Fruit fly (Drosophila melanogaster) whole organism, embryonic: ENCODE measurements around the gene Kap3.
A peak's percentile ranks its signal among the peaks of the same experiment; 100 is the strongest.

ENCODE experiments used
- Atf6 ChIP-seq: fragments of 200-800 bp; sonication (Bioruptor generic); IDR thresholded peaks from 2 replicates; pipeline ENCODE4 v1.3.6; 2022; ENCODE audit warnings: missing biosample characterization, missing genetic modification characterization
- Bgb ChIP-seq: fragments of 200-800 bp; sonication (Bioruptor generic); IDR thresholded peaks from 2 replicates; pipeline ENCODE4 v1.3.6; 2022; ENCODE audit warnings: missing biosample characterization, missing genetic modification characterization; ENCODE audit not compliant: partially characterized antibody
- CG10979 ChIP-seq: fragments of 200-800 bp; sonication (Bioruptor generic); optimal IDR thresholded peaks from 2 replicates; lab custom pipeline; 2018; ENCODE audit warnings: missing biosample characterization, mild to moderate bottlenecking, missing genetic modification characterization, moderate library complexity
- CG11093 ChIP-seq: fragments of 200-800 bp; sonication (Bioruptor generic); IDR thresholded peaks from 3 replicates; pipeline ENCODE4 v1.3.6; 2022; ENCODE audit warnings: missing biosample characterization, missing genetic modification characterization
- CG11723 ChIP-seq: fragments of 200-800 bp; sonication (Bioruptor generic); optimal IDR thresholded peaks from 2 replicates; lab custom pipeline; 2017; ENCODE audit warnings: missing biosample characterization, mild to moderate bottlenecking, missing genetic modification characterization
- CG14710 ChIP-seq: fragments of 200-800 bp; sonication (Bioruptor generic); optimal IDR thresholded peaks from 3 replicates; lab custom pipeline; 2019; ENCODE audit warnings: missing biosample characterization, mild to moderate bottlenecking, missing genetic modification characterization, moderate library complexity
- CG15011 ChIP-seq: fragments of 200-800 bp; sonication (Bioruptor generic); optimal IDR thresholded peaks from 3 replicates; lab custom pipeline; 2018; ENCODE audit warnings: missing biosample characterization, mild to moderate bottlenecking, missing genetic modification characterization
- CG16779 ChIP-seq: fragments of 200-800 bp; sonication (Bioruptor generic); IDR thresholded peaks from 2 replicates; pipeline ENCODE4 v1.3.6; 2022; ENCODE audit warnings: missing biosample characterization, missing genetic modification characterization
- CG1832 ChIP-seq: fragments of 200-800 bp; sonication (Bioruptor generic); optimal IDR thresholded peaks from 2 replicates; lab custom pipeline; 2017; ENCODE audit warnings: missing biosample characterization, mild to moderate bottlenecking, missing genetic modification characterization, inconsistent platforms
- CG30020 ChIP-seq: fragments of 200-800 bp; optimal IDR thresholded peaks from 2 replicates; lab custom pipeline; 2019; ENCODE audit warnings: missing biosample characterization, mild to moderate bottlenecking, missing genetic modification characterization, moderate library complexity
- CG3163 ChIP-seq: fragments of 200-800 bp; sonication (Bioruptor generic); optimal IDR thresholded peaks from 3 replicates; lab custom pipeline; 2016; ENCODE audit warnings: missing biosample characterization, missing genetic modification characterization
- CG43689 ChIP-seq: fragments of 200-800 bp; sonication (Bioruptor generic); IDR thresholded peaks from 2 replicates; pipeline ENCODE4 v1.3.6; 2022; ENCODE audit warnings: missing biosample characterization, missing genetic modification characterization
- CG5953 ChIP-seq: fragments of 200-800 bp; sonication (Bioruptor generic); IDR thresholded peaks from 2 replicates; pipeline ENCODE4 v1.3.6; 2022; ENCODE audit warnings: missing biosample characterization, missing genetic modification characterization
- CG6813 ChIP-seq: fragments of 200-800 bp; sonication (Bioruptor generic); optimal IDR thresholded peaks from 2 replicates; lab custom pipeline; 2017; ENCODE audit warnings: missing biosample characterization, missing genetic modification characterization, mild to moderate bottlenecking, moderate library complexity, missing genetic modification reagents
- CG7786 ChIP-seq: fragments of 200-800 bp; sonication (Bioruptor generic); optimal IDR thresholded peaks from 2 replicates; lab custom pipeline; 2016; ENCODE audit warnings: missing biosample characterization, missing genetic modification characterization
- CG8765 ChIP-seq: fragments of 200-800 bp; sonication (Bioruptor generic); IDR thresholded peaks from 2 replicates; pipeline ENCODE4 v1.3.6; 2022; ENCODE audit warnings: missing biosample characterization, missing genetic modification characterization
- CG9797 ChIP-seq: fragments of 200-800 bp; sonication (Bioruptor generic); optimal IDR thresholded peaks from 3 replicates; lab custom pipeline; 2018; ENCODE audit warnings: missing biosample characterization, mild to moderate bottlenecking, missing genetic modification characterization
- CoRest ChIP-seq: fragments of 200-800 bp; sonication (Bioruptor generic); optimal IDR thresholded peaks from 3 replicates; lab custom pipeline; 2018; ENCODE audit warnings: missing biosample characterization, mild to moderate bottlenecking, missing genetic modification characterization, moderate library complexity
- D19A ChIP-seq: fragments of 200-800 bp; optimal IDR thresholded peaks from 3 replicates; lab custom pipeline; 2019; ENCODE audit warnings: missing biosample characterization, mild to moderate bottlenecking, missing genetic modification characterization, moderate library complexity
- Drgx ChIP-seq: fragments of 200-800 bp; sonication (Bioruptor generic); IDR thresholded peaks from 2 replicates; pipeline ENCODE4 v1.3.6; 2022; ENCODE audit warnings: missing biosample characterization, missing genetic modification characterization
- Elba2 ChIP-seq: fragments of 200-800 bp; sonication (Bioruptor generic); optimal IDR thresholded peaks from 3 replicates; lab custom pipeline; 2016; ENCODE audit warnings: missing biosample characterization, missing genetic modification characterization
- GATAe ChIP-seq: fragments of 200-800 bp; sonication (Bioruptor generic); conservative IDR thresholded peaks from 2 replicates; pipeline ENCODE4 v1.3.6; 2022; ENCODE audit warnings: missing biosample characterization, missing genetic modification characterization
- HmgD ChIP-seq: fragments of 200-800 bp; sonication (Bioruptor generic); optimal IDR thresholded peaks from 3 replicates; lab custom pipeline; 2016; ENCODE audit warnings: missing biosample characterization, missing genetic modification characterization
- Jarid2 ChIP-seq: fragments of 200-800 bp; sonication (Bioruptor generic); optimal IDR thresholded peaks from 3 replicates; lab custom pipeline; 2017; ENCODE audit warnings: mild to moderate bottlenecking, missing biosample characterization, missing genetic modification reagents, missing genetic modification characterization
- Sox100B ChIP-seq: fragments of 200-800 bp; sonication (Bioruptor generic); optimal IDR thresholded peaks from 3 replicates; lab custom pipeline; 2018; ENCODE audit warnings: missing biosample characterization, mild to moderate bottlenecking, missing genetic modification characterization
- TFAM ChIP-seq: fragments of 200-800 bp; sonication (Bioruptor generic); optimal IDR thresholded peaks from 2 replicates; lab custom pipeline; 2017; ENCODE audit warnings: missing biosample characterization, missing genetic modification characterization, inconsistent platforms
- abd-A ChIP-seq: fragments of 200-800 bp; sonication (Bioruptor generic); optimal IDR thresholded peaks from 3 replicates; lab custom pipeline; 2019; ENCODE audit warnings: missing biosample characterization, mild to moderate bottlenecking, missing genetic modification characterization, moderate library complexity
- bigmax ChIP-seq: fragments of 200-800 bp; sonication (Bioruptor generic); optimal IDR thresholded peaks from 2 replicates; lab custom pipeline; 2018; ENCODE audit warnings: missing biosample characterization, mild to moderate bottlenecking, missing genetic modification characterization
- caup ChIP-seq: fragments of 200-800 bp; sonication (Bioruptor generic); optimal IDR thresholded peaks from 3 replicates; lab custom pipeline; 2017; ENCODE audit warnings: missing biosample characterization, mild to moderate bottlenecking, missing genetic modification characterization, moderate library complexity; ENCODE audit not compliant: severe bottlenecking
- chinmo ChIP-seq: fragments of 200-800 bp; sonication (Bioruptor generic); IDR thresholded peaks from 4 replicates; pipeline ENCODE4 v1.3.6; 2022; ENCODE audit warnings: missing biosample characterization, missing genetic modification characterization; ENCODE audit not compliant: partially characterized antibody
- ci ChIP-seq: fragments of 200-800 bp; sonication (Bioruptor generic); IDR thresholded peaks from 3 replicates; pipeline ENCODE4 v1.3.6; 2022; ENCODE audit warnings: missing biosample characterization, missing genetic modification characterization
- esg ChIP-seq: fragments of 200-800 bp; sonication (Bioruptor generic); conservative IDR thresholded peaks from 2 replicates; pipeline ENCODE4 v1.3.6; 2022; ENCODE audit warnings: missing biosample characterization, missing genetic modification characterization
- gfzf ChIP-seq: fragments of 200-800 bp; sonication (Bioruptor generic); optimal IDR thresholded peaks from 2 replicates; lab custom pipeline; 2016; ENCODE audit warnings: missing biosample characterization, mild to moderate bottlenecking, missing genetic modification characterization, moderate library complexity
- grau ChIP-seq: fragments of 200-800 bp; optimal IDR thresholded peaks from 3 replicates; lab custom pipeline; 2019; ENCODE audit warnings: missing biosample characterization, mild to moderate bottlenecking, missing genetic modification characterization, moderate library complexity
- hb ChIP-seq: fragments of 200-800 bp; sonication (Bioruptor generic); IDR thresholded peaks from 3 replicates; pipeline ENCODE4 v1.3.6; 2022; ENCODE audit warnings: missing biosample characterization, missing genetic modification characterization; ENCODE audit not compliant: partially characterized antibody
- kni ChIP-seq: fragments of 200-800 bp; sonication (Bioruptor generic); optimal IDR thresholded peaks from 3 replicates; lab custom pipeline; 2017; ENCODE audit warnings: mild to moderate bottlenecking, missing biosample characterization, missing genetic modification reagents, missing genetic modification characterization
- knrl ChIP-seq: fragments of 200-800 bp; sonication (Bioruptor generic); IDR thresholded peaks from 3 replicates; pipeline ENCODE4 v1.3.6; 2022; ENCODE audit warnings: missing biosample characterization, missing genetic modification characterization; ENCODE audit not compliant: partially characterized antibody
- lilli ChIP-seq: fragments of 200-800 bp; sonication (Bioruptor generic); optimal IDR thresholded peaks from 3 replicates; lab custom pipeline; 2016; ENCODE audit warnings: missing biosample characterization, missing genetic modification characterization
- nmo ChIP-seq: fragments of 200-800 bp; sonication (Bioruptor generic); optimal IDR thresholded peaks from 2 replicates; lab custom pipeline; 2018; ENCODE audit warnings: missing biosample characterization, mild to moderate bottlenecking, missing genetic modification characterization, moderate library complexity
- org-1 ChIP-seq: fragments of 200-800 bp; sonication (Bioruptor generic); optimal IDR thresholded peaks from 2 replicates; lab custom pipeline; 2017; ENCODE audit warnings: missing biosample characterization, missing genetic modification characterization
- ranshi ChIP-seq: fragments of 200-800 bp; sonication (Bioruptor generic); IDR thresholded peaks from 2 replicates; pipeline ENCODE4 v1.3.6; 2022; ENCODE audit warnings: missing biosample characterization, missing genetic modification characterization
- ro ChIP-seq: fragments of 200-800 bp; sonication (Bioruptor generic); IDR thresholded peaks from 2 replicates; pipeline ENCODE4 v1.3.6; 2022; ENCODE audit warnings: missing biosample characterization, missing genetic modification characterization
- schlank ChIP-seq: fragments of 200-800 bp; sonication (Bioruptor generic); optimal IDR thresholded peaks from 2 replicates; lab custom pipeline; 2018; ENCODE audit warnings: missing biosample characterization, mild to moderate bottlenecking, missing genetic modification characterization
- sens-2 ChIP-seq: fragments of 200-800 bp; sonication (Bioruptor generic); IDR thresholded peaks from 2 replicates; pipeline ENCODE4 v1.3.6; 2022; ENCODE audit warnings: missing biosample characterization, missing genetic modification characterization
- sima ChIP-seq: fragments of 200-800 bp; sonication (Bioruptor generic); optimal IDR thresholded peaks from 2 replicates; lab custom pipeline; 2016; ENCODE audit warnings: missing biosample characterization, missing genetic modification characterization
- sr ChIP-seq: fragments of 200-800 bp; sonication (Bioruptor generic); IDR thresholded peaks from 3 replicates; pipeline ENCODE4 v1.3.6; 2022; ENCODE audit warnings: missing biosample characterization, missing genetic modification characterization
- tio ChIP-seq: fragments of 200-800 bp; sonication (Bioruptor generic); optimal IDR thresholded peaks from 2 replicates; lab custom pipeline; 2017; ENCODE audit warnings: missing biosample characterization, missing genetic modification characterization, inconsistent platforms
- tll ChIP-seq, 2 experiments: fragments of 200-800 bp in 1 of 2; fragments of >200 bp in 1 of 2; sonication (Bioruptor generic) in 1 of 2; optimal IDR thresholded peaks; 2 replicates each; lab custom pipeline; 2017 to 2019; ENCODE audit warnings: missing biosample characterization in 2 of 2, missing genetic modification characterization in 2 of 2, mild to moderate bottlenecking in 1 of 2, moderate library complexity in 1 of 2
- toy ChIP-seq: fragments of 200-800 bp; sonication (Bioruptor generic); IDR thresholded peaks from 2 replicates; pipeline ENCODE4 v1.3.6; 2022; ENCODE audit warnings: missing biosample characterization, missing genetic modification characterization
- tx ChIP-seq: fragments of 200-800 bp; sonication (Bioruptor generic); optimal IDR thresholded peaks from 2 replicates; lab custom pipeline; 2016; ENCODE audit warnings: missing biosample characterization, missing genetic modification characterization

Gene Kap3

DNA sequence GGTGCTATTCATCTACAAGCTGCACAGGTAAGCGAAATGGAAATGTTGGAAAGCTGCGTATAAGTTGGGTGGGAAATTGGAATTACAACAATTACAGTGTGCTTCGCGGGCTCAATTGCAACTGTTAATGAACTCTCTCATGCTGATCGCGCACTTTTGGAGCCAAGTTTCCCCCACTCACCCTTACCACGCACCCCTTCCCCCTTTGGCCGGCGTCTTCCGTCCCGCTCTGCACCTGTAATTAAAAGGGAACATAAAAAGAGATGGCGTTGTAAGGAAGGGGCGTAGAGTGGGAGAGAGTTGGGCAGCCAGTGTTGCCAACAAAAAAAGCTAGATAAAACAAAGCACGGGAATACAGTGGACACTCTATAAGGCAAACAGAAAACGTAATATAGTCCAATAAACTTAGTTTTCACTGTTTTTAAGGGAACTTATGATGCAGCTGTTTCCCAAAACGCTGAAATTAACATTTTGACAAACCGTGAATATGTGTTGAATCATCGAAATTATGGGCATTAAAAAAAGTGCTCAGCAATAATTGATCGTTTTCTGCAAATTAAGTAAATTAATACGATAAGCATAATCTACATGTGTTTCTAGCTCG lies 937 bp upstream of the Kap3 start (continued):
- TF ChIP-seq lilli (no peak), Drgx (GFP tag; lab: Robert Waterston, UW) (no peak), ranshi (GFP tag; lab: Robert Waterston, UW) (peak; percentile 12; the same call in 1 of the 2 replicates), hb (GFP tag; lab: Robert Waterston, UW) (no peak), CG10979 (peak; percentile 24), CG6813 (GFP tag; lab: Kevin White, UChicago) (no peak), bigmax (no peak), CG8765 (GFP tag; lab: Robert Waterston, UW) (no peak), CG43689 (GFP tag; lab: Robert Waterston, UW) (no peak), tio (GFP tag; lab: Kevin White, UChicago) (no peak), toy (GFP tag; lab: Robert Waterston, UW) (no peak), kni (GFP tag; lab: Kevin White, UChicago) (peak; percentile 22), GATAe (GFP tag; lab: Robert Waterston, UW) (no peak), TFAM (GFP tag; lab: Kevin White, UChicago) (no peak), sens-2 (GFP tag; lab: Robert Waterston, UW) (0 out of 2 replicates have a peak, but pooled peaks have one; percentile 10), Sox100B (no peak), caup (GFP tag; lab: Kevin White, UChicago) (no peak), Bgb (GFP tag; lab: Robert Waterston, UW) (no peak), CG11723 (GFP tag; lab: Kevin White, UChicago) (no peak), chinmo (0 out of 4 replicates have a peak, but pooled peaks have one; percentile 36), CG15011 (no peak), CG1832 (GFP tag; lab: Kevin White, UChicago) (peak; percentile 55), knrl (GFP tag; lab: Robert Waterston, UW) (no peak), CoRest (tag; lab: Kevin White, UChicago) (no peak), CG5953 (GFP tag; lab: Robert Waterston, UW) (no peak), CG11093 (GFP tag; lab: Robert Waterston, UW) (no peak), tll (GFP tag; optimal IDR thresholded peaks at IDR 0.05; lab: Kevin White, UChicago) (no peak), Atf6 (no peak), gfzf (no peak), schlank (tag; lab: Kevin White, UChicago) (no peak), sr (GFP tag; lab: Robert Waterston, UW) (no peak), CG30020 (no peak), CG9797 (GFP tag; lab: Kevin White, UChicago) (no peak), CG7786 (GFP tag; lab: Kevin White, UChicago) (peak; percentile 12), ro (GFP tag; lab: Robert Waterston, UW) (no peak), sima (no peak), grau (tag; lab: Kevin White, UChicago) (peak; percentile 87), abd-A (tag; lab: Kevin White, UChicago) (no peak), ci (peak; percentile 53; the same call in 1 of the 3 replicates), CG16779 (GFP tag; lab: Robert Waterston, UW) (no peak), CG3163 (GFP tag; lab: Kevin White, UChicago) (no peak), Elba2 (GFP tag; lab: Kevin White, UChicago) (no peak), nmo (peak; percentile 7), tx (GFP tag; lab: Kevin White, UChicago) (no peak), esg (GFP tag; lab: Robert Waterston, UW) (no peak), HmgD (no peak), Jarid2 (GFP tag; lab: Kevin White, UChicago) (no peak), D19A (tag; lab: Kevin White, UChicago) (no peak), CG14710 (tag; lab: Kevin White, UChicago) (peak; percentile 37), org-1 (GFP tag; lab: Kevin White, UChicago) (no peak)
